Fruit fly (Drosophila melanogaster): ENCODE measurements around the gene CG6769.

DNA sequence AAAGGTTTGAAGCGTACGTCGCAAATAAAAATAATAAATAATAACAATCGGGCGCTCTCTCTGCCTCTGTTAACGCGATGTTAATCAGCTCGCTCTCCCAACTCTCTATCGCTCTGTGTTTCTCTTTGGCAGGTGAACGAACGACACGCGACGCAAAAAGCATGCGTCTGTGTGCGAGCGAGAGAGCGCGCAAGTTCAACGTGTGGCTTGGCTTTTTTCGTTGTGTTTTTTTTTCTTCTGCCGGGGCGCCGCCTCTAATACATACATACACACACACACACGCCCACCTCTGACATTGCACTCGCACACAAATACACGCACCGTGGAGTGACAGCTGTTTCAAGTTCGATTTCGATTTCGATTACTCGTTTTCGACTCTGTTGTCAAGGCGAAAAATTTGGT is 17.8 kb downstream of the CG6769 start:
- TF ChIP-seq Sry-δ (GFP tag; optimal IDR thresholded peaks at IDR 0.05) (no peak), luna (GFP tag; optimal IDR thresholded peaks at IDR 0.05) (no peak)

All from whole organism, embryonic.